Fruit fly (Drosophila melanogaster) whole organism, embryonic: Measurements from ENCODE around the gene Ser7.

Source experiments
- Antp ChIP-seq: fragments of 200-800 bp; sonication (Bioruptor generic); optimal IDR thresholded peaks from 3 replicates; lab custom pipeline; 2016; ENCODE audit warnings: missing biosample characterization, missing genetic modification characterization
- B-H1 ChIP-seq: fragments of 200-800 bp; sonication (Bioruptor generic); IDR thresholded peaks from 3 replicates; pipeline ENCODE4 v1.3.6; 2022; ENCODE audit warnings: missing biosample characterization, missing genetic modification characterization
- CG10979 ChIP-seq: fragments of 200-800 bp; sonication (Bioruptor generic); optimal IDR thresholded peaks from 2 replicates; lab custom pipeline; 2018; ENCODE audit warnings: missing biosample characterization, mild to moderate bottlenecking, missing genetic modification characterization, moderate library complexity
- CG11504 ChIP-seq: fragments of 200-800 bp; sonication (Bioruptor generic); optimal IDR thresholded peaks from 3 replicates; lab custom pipeline; 2019; ENCODE audit warnings: missing biosample characterization, mild to moderate bottlenecking, missing genetic modification characterization, moderate library complexity
- CG12236 ChIP-seq: fragments of 200-800 bp; sonication (Bioruptor generic); optimal IDR thresholded peaks from 2 replicates; lab custom pipeline; 2016; ENCODE audit warnings: missing biosample characterization, missing genetic modification characterization
- CG12299 ChIP-seq: fragments of 200-800 bp; sonication (Bioruptor generic); optimal IDR thresholded peaks from 2 replicates; lab custom pipeline; 2018; ENCODE audit warnings: missing biosample characterization, mild to moderate bottlenecking, missing genetic modification characterization
- CG14710 ChIP-seq: fragments of 200-800 bp; sonication (Bioruptor generic); optimal IDR thresholded peaks from 3 replicates; lab custom pipeline; 2019; ENCODE audit warnings: missing biosample characterization, mild to moderate bottlenecking, missing genetic modification characterization, moderate library complexity
- CG1792 ChIP-seq: fragments of 200-800 bp; sonication (Bioruptor generic); optimal IDR thresholded peaks from 2 replicates; lab custom pipeline; 2016; ENCODE audit warnings: missing biosample characterization, missing genetic modification characterization
- CG2199 ChIP-seq: fragments of 200-800 bp; sonication (Bioruptor generic); IDR thresholded peaks from 3 replicates; pipeline ENCODE4 v1.3.6; 2022; ENCODE audit warnings: missing biosample characterization, missing genetic modification characterization
- CG2678 ChIP-seq: fragments of 200-800 bp; sonication (Bioruptor generic); optimal IDR thresholded peaks from 3 replicates; lab custom pipeline; 2019; ENCODE audit warnings: missing biosample characterization, mild to moderate bottlenecking, missing genetic modification characterization, moderate library complexity
- CG2712 ChIP-seq: fragments of 200-800 bp; optimal IDR thresholded peaks from 3 replicates; lab custom pipeline; 2019; ENCODE audit warnings: missing biosample characterization, mild to moderate bottlenecking, missing genetic modification characterization, moderate library complexity
- CG4282 ChIP-seq: fragments of 200-800 bp; sonication (Bioruptor generic); optimal IDR thresholded peaks from 2 replicates; lab custom pipeline; 2016; ENCODE audit warnings: missing biosample characterization, missing genetic modification characterization
- CG6791 ChIP-seq: fragments of 200-800 bp; sonication (Bioruptor generic); IDR thresholded peaks from 3 replicates; pipeline ENCODE4 v1.3.6; 2022; ENCODE audit warnings: missing biosample characterization, missing genetic modification characterization; ENCODE audit not compliant: partially characterized antibody
- CG7786 ChIP-seq: fragments of 200-800 bp; sonication (Bioruptor generic); optimal IDR thresholded peaks from 2 replicates; lab custom pipeline; 2016; ENCODE audit warnings: missing biosample characterization, missing genetic modification characterization
- CG7839 ChIP-seq: fragments of 200-800 bp; sonication (Bioruptor generic); optimal IDR thresholded peaks from 3 replicates; lab custom pipeline; 2018; ENCODE audit warnings: missing biosample characterization, mild to moderate bottlenecking, missing genetic modification characterization, moderate library complexity
- CG8089 ChIP-seq: fragments of 200-800 bp; sonication (Bioruptor generic); optimal IDR thresholded peaks from 3 replicates; lab custom pipeline; 2016; ENCODE audit warnings: missing biosample characterization, missing genetic modification characterization
- CG8765 ChIP-seq: fragments of 200-800 bp; sonication (Bioruptor generic); IDR thresholded peaks from 2 replicates; pipeline ENCODE4 v1.3.6; 2022; ENCODE audit warnings: missing biosample characterization, missing genetic modification characterization
- CG9817 ChIP-seq: fragments of 200-800 bp; sonication (Bioruptor generic); optimal IDR thresholded peaks from 2 replicates; lab custom pipeline; 2018; ENCODE audit warnings: missing biosample characterization, mild to moderate bottlenecking, missing genetic modification characterization, moderate library complexity
- CoRest ChIP-seq: fragments of 200-800 bp; sonication (Bioruptor generic); optimal IDR thresholded peaks from 3 replicates; lab custom pipeline; 2018; ENCODE audit warnings: missing biosample characterization, mild to moderate bottlenecking, missing genetic modification characterization, moderate library complexity
- Dad ChIP-seq: fragments of 200-800 bp; sonication (Bioruptor generic); optimal IDR thresholded peaks from 3 replicates; lab custom pipeline; 2016; ENCODE audit warnings: missing biosample characterization, missing genetic modification characterization
- Dek ChIP-seq: fragments of 200-800 bp; sonication (Bioruptor generic); optimal IDR thresholded peaks from 3 replicates; lab custom pipeline; 2019; ENCODE audit warnings: missing biosample characterization, mild to moderate bottlenecking, missing genetic modification characterization, moderate library complexity
- Ets65A ChIP-seq: fragments of 200-800 bp; sonication (Bioruptor generic); peaks from one replicate; lab custom pipeline; 2016; ENCODE audit warnings: missing biosample characterization, missing genetic modification characterization
- Fer3 ChIP-seq: fragments of 200-800 bp; sonication (Bioruptor generic); optimal IDR thresholded peaks from 2 replicates; lab custom pipeline; 2018; ENCODE audit warnings: missing biosample characterization, mild to moderate bottlenecking, missing genetic modification characterization, moderate library complexity
- NC2β ChIP-seq: fragments of 200-800 bp; sonication (Bioruptor generic); optimal IDR thresholded peaks from 2 replicates; lab custom pipeline; 2016; ENCODE audit warnings: missing biosample characterization, missing genetic modification characterization
- Pdp1 ChIP-seq, 2 experiments: fragments of 200-800 bp; sonication (Bioruptor generic); optimal IDR thresholded peaks; 3 replicates each; lab custom pipeline; 2016; ENCODE audit warnings: missing biosample characterization in 2 of 2, missing genetic modification characterization in 2 of 2, mild to moderate bottlenecking in 1 of 2, moderate library complexity in 1 of 2
- Ptx1 ChIP-seq: fragments of 200-800 bp; sonication (Bioruptor generic); IDR thresholded peaks from 2 replicates; pipeline ENCODE4 v1.3.6; 2022; ENCODE audit warnings: missing biosample characterization, missing genetic modification characterization
- Usf ChIP-seq: fragments of 200-800 bp; sonication (Bioruptor generic); optimal IDR thresholded peaks from 2 replicates; lab custom pipeline; 2017; ENCODE audit warnings: missing genotype, missing biosample characterization, missing genetic modification characterization
- ac ChIP-seq: fragments of 200-800 bp; sonication (Bioruptor generic); optimal IDR thresholded peaks from 3 replicates; lab custom pipeline; 2017; ENCODE audit warnings: missing biosample characterization, mild to moderate bottlenecking, missing genetic modification characterization
- ase ChIP-seq: fragments of 200-800 bp; sonication (Bioruptor generic); IDR thresholded peaks from 3 replicates; pipeline ENCODE4 v1.3.6; 2022; ENCODE audit warnings: missing biosample characterization, missing genetic modification characterization
- caup ChIP-seq: fragments of 200-800 bp; sonication (Bioruptor generic); optimal IDR thresholded peaks from 3 replicates; lab custom pipeline; 2017; ENCODE audit warnings: missing biosample characterization, mild to moderate bottlenecking, missing genetic modification characterization, moderate library complexity; ENCODE audit not compliant: severe bottlenecking
- ci ChIP-seq: fragments of 200-800 bp; sonication (Bioruptor generic); IDR thresholded peaks from 3 replicates; pipeline ENCODE4 v1.3.6; 2022; ENCODE audit warnings: missing biosample characterization, missing genetic modification characterization
- cwo ChIP-seq: fragments of 200-800 bp; sonication (Bioruptor generic); optimal IDR thresholded peaks from 3 replicates; lab custom pipeline; 2017; ENCODE audit warnings: missing biosample characterization, missing genetic modification characterization, mild to moderate bottlenecking, moderate library complexity, missing genetic modification reagents
- dysf ChIP-seq: fragments of 200-800 bp; sonication (Bioruptor generic); IDR thresholded peaks from 3 replicates; pipeline ENCODE4 v1.3.6; 2022; ENCODE audit warnings: missing biosample characterization, missing genetic modification characterization
- eyg ChIP-seq: fragments of 200-800 bp; sonication (Bioruptor generic); optimal IDR thresholded peaks from 3 replicates; lab custom pipeline; 2016; ENCODE audit warnings: missing biosample characterization, missing genetic modification characterization
- fd102C ChIP-seq: fragments of 200-800 bp; sonication (Bioruptor generic); optimal IDR thresholded peaks from 2 replicates; lab custom pipeline; 2018; ENCODE audit warnings: missing biosample characterization, mild to moderate bottlenecking, missing genetic modification characterization, moderate library complexity
- fd3F ChIP-seq: fragments of 200-800 bp; sonication (Bioruptor generic); optimal IDR thresholded peaks from 2 replicates; lab custom pipeline; 2018; ENCODE audit warnings: missing biosample characterization, mild to moderate bottlenecking, missing genetic modification characterization, moderate library complexity
- ftz-f1 ChIP-seq: fragments of 200-800 bp; sonication (Bioruptor generic); optimal IDR thresholded peaks from 2 replicates; lab custom pipeline; 2016; ENCODE audit warnings: missing biosample characterization, missing genetic modification characterization
- jumu ChIP-seq: fragments of 200-800 bp; sonication (Bioruptor generic); optimal IDR thresholded peaks from 3 replicates; lab custom pipeline; 2016; ENCODE audit warnings: missing biosample characterization, missing genetic modification characterization
- mam ChIP-seq: fragments of 200-800 bp; sonication (Bioruptor generic); optimal IDR thresholded peaks from 3 replicates; lab custom pipeline; 2016; ENCODE audit warnings: missing biosample characterization, missing genetic modification characterization
- nau ChIP-seq: fragments of 200-800 bp; sonication (Bioruptor generic); optimal IDR thresholded peaks from 3 replicates; lab custom pipeline; 2017; ENCODE audit warnings: missing biosample characterization, mild to moderate bottlenecking, missing genetic modification characterization, missing genetic modification reagents
- nmo ChIP-seq: fragments of 200-800 bp; sonication (Bioruptor generic); optimal IDR thresholded peaks from 2 replicates; lab custom pipeline; 2018; ENCODE audit warnings: missing biosample characterization, mild to moderate bottlenecking, missing genetic modification characterization, moderate library complexity
- pnt ChIP-seq: fragments of 200-800 bp; sonication (Bioruptor generic); optimal IDR thresholded peaks from 3 replicates; lab custom pipeline; 2016; ENCODE audit warnings: missing biosample characterization, missing genetic modification characterization
- prd ChIP-seq, 3 experiments: fragments of >200 bp in 2 of 3; fragments of 200-800 bp in 1 of 3; sonication (Bioruptor generic) in 1 of 3; optimal IDR thresholded peaks in 2 of 3; IDR thresholded peaks in 1 of 3; 2 replicates in 2 of 3; 3 replicates in 1 of 3; pipeline versions ENCODE4 v1.3.6 to Lab custom; 2017 to 2022; ENCODE audit warnings: missing biosample characterization in 1 of 3, missing genetic modification characterization in 1 of 3
- ro ChIP-seq: fragments of 200-800 bp; sonication (Bioruptor generic); IDR thresholded peaks from 2 replicates; pipeline ENCODE4 v1.3.6; 2022; ENCODE audit warnings: missing biosample characterization, missing genetic modification characterization
- row ChIP-seq: fragments of 200-800 bp; sonication (Bioruptor generic); IDR thresholded peaks from 3 replicates; pipeline ENCODE4 v1.3.6; 2022; ENCODE audit warnings: missing biosample characterization, missing genetic modification characterization
- sc ChIP-seq, 3 experiments: fragments of >200 bp in 2 of 3; fragments of 200-800 bp in 1 of 3; sonication (Bioruptor generic) in 1 of 3; optimal IDR thresholded peaks; 2 replicates in 2 of 3; 3 replicates in 1 of 3; lab custom pipeline; 2017; ENCODE audit warnings: mild to moderate bottlenecking in 1 of 3, missing biosample characterization in 1 of 3, missing genetic modification characterization in 1 of 3, missing genetic modification reagents in 1 of 3
- sqz ChIP-seq: fragments of 200-800 bp; sonication (Bioruptor generic); optimal IDR thresholded peaks from 3 replicates; lab custom pipeline; 2018; ENCODE audit warnings: missing biosample characterization, mild to moderate bottlenecking, missing genetic modification characterization
- zfh1 ChIP-seq: fragments of 200-800 bp; sonication (Bioruptor generic); IDR thresholded peaks from 3 replicates; pipeline ENCODE4 v1.3.6; 2022; ENCODE audit warnings: missing biosample characterization, missing genetic modification characterization

The Ser7 gene

DNA sequence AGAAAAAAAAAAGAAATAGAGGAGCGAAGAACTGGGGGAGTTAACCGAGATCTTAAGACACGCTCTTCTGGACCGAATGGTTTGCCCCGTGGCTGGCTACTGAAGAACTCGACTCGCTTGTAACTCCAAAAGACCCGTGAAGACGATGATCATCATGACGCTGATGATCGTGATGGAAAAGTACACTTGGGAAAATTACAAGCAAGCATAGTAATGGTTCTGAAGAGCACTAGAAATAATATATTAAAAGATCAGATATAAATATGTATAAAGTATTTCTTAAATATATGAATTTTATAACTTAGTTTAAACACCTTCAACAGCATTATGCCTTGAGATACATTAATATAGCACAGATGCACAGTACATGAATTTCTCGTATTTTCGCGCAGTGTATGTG is 46.0 kb downstream of the Ser7 start, which contains the start of gene CG1986:
Gene CG1986, minus strand, starts transcription at position 101 of the 400 bp plus-strand sequence.
- peak; percentile 49 for TF ChIP-seq CG2712 (tag; lab: Kevin White, UChicago)
- 0 out of 2 replicates have a peak, but pooled peaks have one; percentile 13 for TF ChIP-seq Ptx1 (GFP tag; lab: Robert Waterston, UW)
- TF ChIP-seq dysf: 0 out of 3 replicates have a peak, but pooled peaks have one; percentile 11
- TF ChIP-seq row (GFP tag; lab: Robert Waterston, UW): peak; percentile 22; the same call in 2 of the 3 replicates
- TF ChIP-seq ac: no peak
- TF ChIP-seq zfh1 (GFP tag; lab: Robert Waterston, UW): 0 out of 3 replicates have a peak, but pooled peaks have one; percentile 14
- TF ChIP-seq CG11504 (tag; lab: Kevin White, UChicago): peak; percentile 13
- TF ChIP-seq nmo: peak; percentile 17
- peak; percentile 7 for TF ChIP-seq CG2678 (tag; lab: Kevin White, UChicago)
- peak; percentile 34 for TF ChIP-seq Ets65A (GFP tag; lab: Kevin White, UChicago)
- TF ChIP-seq CG4282 (GFP tag; lab: Kevin White, UChicago): no peak
- no peak for TF ChIP-seq CG8765 (GFP tag; lab: Robert Waterston, UW)
- no peak for TF ChIP-seq prd (optimal IDR thresholded peaks at IDR 0.05; lab: Kevin White, UChicago)
- peak; percentile 7; the same call in 1 of the 3 replicates for TF ChIP-seq prd (GFP tag; IDR thresholded peaks at IDR 0.05; lab: Robert Waterston, UW)
- TF ChIP-seq ci: no peak
- TF ChIP-seq CG7839: peak; percentile 17

DNA sequence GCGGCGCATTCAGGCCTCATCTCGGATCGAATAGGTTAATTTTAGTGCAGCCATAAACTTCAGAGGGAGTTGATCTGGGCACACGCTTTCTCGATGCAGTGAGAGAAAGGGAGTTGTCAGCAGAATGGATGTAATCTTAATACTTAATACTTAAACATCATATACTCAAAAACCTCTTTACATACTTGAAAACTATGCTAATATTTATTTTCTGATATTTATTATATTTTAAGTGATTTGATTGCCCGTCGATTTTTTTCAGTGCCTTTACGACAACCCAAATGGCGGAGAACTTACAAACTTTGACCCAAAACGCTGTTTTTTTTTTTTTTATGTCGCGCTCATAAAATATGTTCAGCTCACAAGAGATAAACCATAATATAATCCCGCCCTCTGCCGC is 46.7 kb downstream of the Ser7 start:
- TF ChIP-seq sc (optimal IDR thresholded peaks at IDR 0.05; lab: Kevin White, UChicago) (no peak), sc (GFP tag; optimal IDR thresholded peaks at IDR 0.05; lab: Kevin White, UChicago) (no peak), NC2β (GFP tag; lab: Kevin White, UChicago) (no peak), CG2712 (tag; lab: Kevin White, UChicago) (peak; percentile 39), CG12299 (tag; lab: Kevin White, UChicago) (no peak), ac (no peak), Pdp1 (GFP tag; optimal IDR thresholded peaks at IDR 0.05; lab: Kevin White, UChicago) (no peak), fd102C (GFP tag; lab: Kevin White, UChicago) (no peak), ftz-f1 (no peak), sqz (peak; percentile 19), Dad (GFP tag; lab: Kevin White, UChicago) (no peak), CG6791 (no peak), CG14710 (tag; lab: Kevin White, UChicago) (peak; percentile 5), CG2199 (GFP tag; lab: Robert Waterston, UW) (no peak), Antp (GFP tag; lab: Kevin White, UChicago) (no peak), CG1792 (no peak), CG9817 (tag; lab: Kevin White, UChicago) (no peak), CoRest (tag; lab: Kevin White, UChicago) (no peak), CG12236 (GFP tag; lab: Kevin White, UChicago) (no peak), caup (GFP tag; lab: Kevin White, UChicago) (no peak), fd3F (no peak), ase (GFP tag; lab: Robert Waterston, UW) (0 out of 3 replicates have a peak, but pooled peaks have one; percentile 24), nau (GFP tag; lab: Kevin White, UChicago) (no peak), CG10979 (peak; percentile 56), jumu (no peak), Dek (no peak), Usf (GFP tag; lab: Kevin White, UChicago) (no peak), Fer3 (tag; lab: Kevin White, UChicago) (no peak), cwo (GFP tag; lab: Kevin White, UChicago) (no peak), B-H1 (GFP tag; lab: Robert Waterston, UW) (no peak), ro (GFP tag; lab: Robert Waterston, UW) (no peak), eyg (GFP tag; lab: Kevin White, UChicago) (no peak), pnt (no peak), CG8089 (GFP tag; lab: Kevin White, UChicago) (no peak), mam (GFP tag; lab: Kevin White, UChicago) (no peak), CG7786 (GFP tag; lab: Kevin White, UChicago) (no peak), prd (optimal IDR thresholded peaks at IDR 0.05; lab: Kevin White, UChicago) (no peak), prd (GFP tag; IDR thresholded peaks at IDR 0.05; lab: Robert Waterston, UW) (no peak; the same call in 2 of the 3 replicates)
